In genomic region chr2L:552432-552929, dm6 we compare ENCODE assay signal across 1 fruit fly cellular context.
TF ChIP-seq lines count a peak whose summit lies in the region.

TSS of gene Ets21C (minus strand) at chr2L:552923.

TF ChIP-seq in whole organism, embryonic, 481 proteins besides CTCF, POLR2A, EP300 and RAD21 (continued from another document):
- TF ChIP-seq sens (GFP tag; lab: Kevin White, UChicago): peak; percentile 69
- TF ChIP-seq lab (GFP tag; optimal IDR thresholded peaks at IDR 0.05; lab: Kevin White, UChicago): peak; percentile 69
- TF ChIP-seq hkb (optimal IDR thresholded peaks at IDR 0.05; lab: Kevin White, UChicago): no peak
- no peak; the same call in 1 of the 2 replicates for TF ChIP-seq hkb (GFP tag; IDR thresholded peaks at IDR 0.05; lab: Robert Waterston, UW)
- no peak for TF ChIP-seq CG6854 (GFP tag; optimal IDR thresholded peaks at IDR 0.05; lab: Kevin White, UChicago)
- TF ChIP-seq Taf1 (GFP tag; IDR thresholded peaks at IDR 0.05; lab: Robert Waterston, UW): no peak
- TF ChIP-seq CG13296 (GFP tag; optimal IDR thresholded peaks at IDR 0.05; lab: Kevin White, UChicago): peak; percentile 23
- peak; percentile 16 for TF ChIP-seq org-1 (GFP tag; optimal IDR thresholded peaks at IDR 0.05; lab: Kevin White, UChicago)
- no peak for TF ChIP-seq mam (GFP tag; optimal IDR thresholded peaks at IDR 0.05; lab: Kevin White, UChicago)
- no peak for TF ChIP-seq CG2202 (tag; optimal IDR thresholded peaks at IDR 0.05; lab: Kevin White, UChicago)
- TF ChIP-seq CrebB (tag; optimal IDR thresholded peaks at IDR 0.05; lab: Kevin White, UChicago): peak; percentile 18
- TF ChIP-seq zfh1 (GFP tag; IDR thresholded peaks at IDR 0.05; lab: Robert Waterston, UW): 0 out of 3 replicates have a peak, but pooled peaks have one; percentile 14
- 0 out of 2 replicates have a peak, but pooled peaks have one; percentile 7 for TF ChIP-seq NFAT (GFP tag; IDR thresholded peaks at IDR 0.05; lab: Robert Waterston, UW)
- TF ChIP-seq CG8290 (GFP tag; optimal IDR thresholded peaks at IDR 0.05; lab: Kevin White, UChicago): no peak
- peak in 1 of 2 experiments; percentile 58 for TF ChIP-seq CG8290 (tag; optimal IDR thresholded peaks at IDR 0.05; lab: Kevin White, UChicago)
- TF ChIP-seq Med (GFP tag; lab: Kevin White, UChicago): peak; percentile 90
- no peak for TF ChIP-seq pnt (GFP tag; optimal IDR thresholded peaks at IDR 0.05; lab: Kevin White, UChicago)
- no peak for TF ChIP-seq Hsf (GFP tag; optimal IDR thresholded peaks at IDR 0.05; lab: Kevin White, UChicago)
- TF ChIP-seq Ravus (GFP tag; IDR thresholded peaks at IDR 0.05; lab: Robert Waterston, UW): no peak
- peak; percentile 43; the same call in 1 of the 3 replicates for TF ChIP-seq zen2 (GFP tag; IDR thresholded peaks at IDR 0.05; lab: Robert Waterston, UW; ENCODE audit: partially characterized antibody)
- peak; percentile 72 for TF ChIP-seq CG10543 (GFP tag; optimal IDR thresholded peaks at IDR 0.05; lab: Kevin White, UChicago)
- TF ChIP-seq CG9932 (GFP tag; IDR thresholded peaks at IDR 0.05; lab: Robert Waterston, UW): peak; percentile 36
- TF ChIP-seq CG16779 (GFP tag; IDR thresholded peaks at IDR 0.05; lab: Robert Waterston, UW): no peak
- peak; percentile 66 for TF ChIP-seq mirr (GFP tag; optimal IDR thresholded peaks at IDR 0.05; lab: Kevin White, UChicago)
- TF ChIP-seq Hr78 (GFP tag; optimal IDR thresholded peaks at IDR 0.05; lab: Kevin White, UChicago): peak in 1 of 2 experiments; percentile 95
- TF ChIP-seq crol (GFP tag; IDR thresholded peaks at IDR 0.05; lab: Robert Waterston, UW): peak; percentile 90
- TF ChIP-seq Awh (GFP tag; IDR thresholded peaks at IDR 0.05; lab: Robert Waterston, UW): 0 out of 2 replicates have a peak, but pooled peaks have one; percentile 9
- no peak for TF ChIP-seq dpn (GFP tag; optimal IDR thresholded peaks at IDR 0.05; lab: Kevin White, UChicago)
- TF ChIP-seq CG6654 (GFP tag; optimal IDR thresholded peaks at IDR 0.05; lab: Kevin White, UChicago): no peak
- TF ChIP-seq rib (GFP tag; IDR thresholded peaks at IDR 0.05; lab: Robert Waterston, UW): 0 out of 2 replicates have a peak, but pooled peaks have one; percentile 40
- peak; percentile 25 for TF ChIP-seq Jarid2 (GFP tag; optimal IDR thresholded peaks at IDR 0.05; lab: Kevin White, UChicago)
- TF ChIP-seq row (GFP tag; IDR thresholded peaks at IDR 0.05; lab: Robert Waterston, UW): 0 out of 3 replicates have a peak, but pooled peaks have one; percentile 13
